Fruit fly (Drosophila melanogaster): ENCODE data around the gene CG10467.

- no peak for TF ChIP-seq foxo (GFP tag; optimal IDR thresholded peaks at IDR 0.05)
- no peak for TF ChIP-seq sage (GFP tag; optimal IDR thresholded peaks at IDR 0.05)
- TF ChIP-seq pan (optimal IDR thresholded peaks at IDR 0.05) = no peak
- TF ChIP-seq rgr (GFP tag; optimal IDR thresholded peaks at IDR 0.05) = no peak
- TF ChIP-seq brk (GFP tag; optimal IDR thresholded peaks at IDR 0.05) = no peak
Measured at dm6 chr3L:6110673-6111449, 16.3 kb upstream of the CG10467 start.
